Fruit fly (Drosophila melanogaster) whole organism, embryonic: ENCODE measurements around the gene Pep.
A peak's percentile ranks its signal among the peaks of the same experiment; 100 is the strongest.

Experiments
- Adf1 ChIP-seq: fragments of 200-800 bp; sonication (Bioruptor generic); IDR thresholded peaks from 2 replicates; pipeline ENCODE4 v1.3.6; 2022; ENCODE audit warnings: missing biosample characterization, missing genetic modification characterization
- Antp ChIP-seq: fragments of 200-800 bp; sonication (Bioruptor generic); optimal IDR thresholded peaks from 3 replicates; lab custom pipeline; 2016; ENCODE audit warnings: missing biosample characterization, missing genetic modification characterization
- Asciz ChIP-seq: fragments of 200-800 bp; sonication (Bioruptor generic); optimal IDR thresholded peaks from 2 replicates; lab custom pipeline; 2017; ENCODE audit warnings: missing biosample characterization, mild to moderate bottlenecking, missing genetic modification characterization, missing genetic modification reagents
- BtbVII ChIP-seq: fragments of 200-800 bp; sonication (Bioruptor generic); optimal IDR thresholded peaks from 3 replicates; lab custom pipeline; 2017; ENCODE audit warnings: missing biosample characterization, mild to moderate bottlenecking, missing genetic modification characterization
- Bteb2 ChIP-seq: fragments of 200-800 bp; sonication (Bioruptor generic); optimal IDR thresholded peaks from 2 replicates; lab custom pipeline; 2016; ENCODE audit warnings: missing biosample characterization, missing genetic modification characterization
- CG11504 ChIP-seq: fragments of 200-800 bp; sonication (Bioruptor generic); optimal IDR thresholded peaks from 3 replicates; lab custom pipeline; 2019; ENCODE audit warnings: missing biosample characterization, mild to moderate bottlenecking, missing genetic modification characterization, moderate library complexity
- CG13424 ChIP-seq: fragments of 200-800 bp; sonication (Bioruptor generic); optimal IDR thresholded peaks from 2 replicates; lab custom pipeline; 2019; ENCODE audit warnings: missing biosample characterization, mild to moderate bottlenecking, missing genetic modification characterization, moderate library complexity
- CG13894 ChIP-seq: fragments of 200-800 bp; sonication (Bioruptor generic); optimal IDR thresholded peaks from 3 replicates; lab custom pipeline; 2018; ENCODE audit warnings: missing biosample characterization, mild to moderate bottlenecking, missing genetic modification characterization, moderate library complexity
- CG15514 ChIP-seq: fragments of 200-800 bp; sonication (Bioruptor generic); optimal IDR thresholded peaks from 3 replicates; lab custom pipeline; 2017; ENCODE audit warnings: missing biosample characterization, missing genetic modification characterization, mild to moderate bottlenecking, moderate library complexity, missing genetic modification reagents
- CG16779 ChIP-seq: fragments of 200-800 bp; sonication (Bioruptor generic); IDR thresholded peaks from 2 replicates; pipeline ENCODE4 v1.3.6; 2022; ENCODE audit warnings: missing biosample characterization, missing genetic modification characterization
- CG18011 ChIP-seq: fragments of 200-800 bp; sonication (Bioruptor generic); optimal IDR thresholded peaks from 2 replicates; lab custom pipeline; 2017; ENCODE audit warnings: missing biosample characterization, missing genetic modification characterization, mild to moderate bottlenecking, moderate library complexity, missing genotype
- CG18599 ChIP-seq: fragments of 200-800 bp; sonication (Bioruptor generic); optimal IDR thresholded peaks from 3 replicates; lab custom pipeline; 2017; ENCODE audit warnings: missing biosample characterization, missing genetic modification characterization, mild to moderate bottlenecking, moderate library complexity, missing genetic modification reagents
- CG2199 ChIP-seq: fragments of 200-800 bp; sonication (Bioruptor generic); IDR thresholded peaks from 3 replicates; pipeline ENCODE4 v1.3.6; 2022; ENCODE audit warnings: missing biosample characterization, missing genetic modification characterization
- CG2678 ChIP-seq: fragments of 200-800 bp; sonication (Bioruptor generic); optimal IDR thresholded peaks from 3 replicates; lab custom pipeline; 2019; ENCODE audit warnings: missing biosample characterization, mild to moderate bottlenecking, missing genetic modification characterization, moderate library complexity
- CG3163 ChIP-seq: fragments of 200-800 bp; sonication (Bioruptor generic); optimal IDR thresholded peaks from 3 replicates; lab custom pipeline; 2016; ENCODE audit warnings: missing biosample characterization, missing genetic modification characterization
- CG3281 ChIP-seq: fragments of 200-800 bp; sonication (Bioruptor generic); optimal IDR thresholded peaks from 3 replicates; lab custom pipeline; 2017; ENCODE audit warnings: missing biosample characterization, mild to moderate bottlenecking, missing genetic modification characterization
- CG4328 ChIP-seq: fragments of 200-800 bp; sonication (Bioruptor generic); optimal IDR thresholded peaks from 3 replicates; lab custom pipeline; 2017; ENCODE audit warnings: missing biosample characterization, missing genetic modification reagents, missing genetic modification characterization
- CG43689 ChIP-seq: fragments of 200-800 bp; sonication (Bioruptor generic); IDR thresholded peaks from 2 replicates; pipeline ENCODE4 v1.3.6; 2022; ENCODE audit warnings: missing biosample characterization, missing genetic modification characterization
- CG5245 ChIP-seq: fragments of 200-800 bp; sonication (Bioruptor generic); optimal IDR thresholded peaks from 3 replicates; lab custom pipeline; 2016; ENCODE audit warnings: missing biosample characterization, missing genetic modification characterization
- CG7357 ChIP-seq: fragments of 200-800 bp; sonication (Bioruptor generic); IDR thresholded peaks from 3 replicates; pipeline ENCODE4 v1.3.6; 2022; ENCODE audit warnings: missing biosample characterization, missing genetic modification characterization
- CG7963 ChIP-seq: fragments of 200-800 bp; sonication (Bioruptor generic); IDR thresholded peaks from 3 replicates; pipeline ENCODE4 v1.3.6; 2022; ENCODE audit warnings: missing biosample characterization, missing genetic modification characterization; ENCODE audit not compliant: partially characterized antibody
- Deaf1 ChIP-seq: fragments of 200-800 bp; optimal IDR thresholded peaks from 3 replicates; lab custom pipeline; 2019; ENCODE audit warnings: missing biosample characterization, mild to moderate bottlenecking, missing genetic modification characterization, moderate library complexity
- ERR ChIP-seq: fragments of 200-800 bp; sonication (Bioruptor generic); optimal IDR thresholded peaks from 2 replicates; lab custom pipeline; 2016; ENCODE audit warnings: missing biosample characterization, missing genetic modification characterization
- Ets65A ChIP-seq: fragments of 200-800 bp; sonication (Bioruptor generic); peaks from one replicate; lab custom pipeline; 2016; ENCODE audit warnings: missing biosample characterization, missing genetic modification characterization
- Fer1 ChIP-seq: fragments of 200-800 bp; sonication (Bioruptor generic); optimal IDR thresholded peaks from 2 replicates; lab custom pipeline; 2017; ENCODE audit warnings: missing biosample characterization, mild to moderate bottlenecking, missing genetic modification characterization
- Hr3 ChIP-seq: fragments of 200-800 bp; sonication (Bioruptor generic); optimal IDR thresholded peaks from 3 replicates; lab custom pipeline; 2016; ENCODE audit warnings: missing biosample characterization, missing genetic modification characterization
- Jarid2 ChIP-seq: fragments of 200-800 bp; sonication (Bioruptor generic); optimal IDR thresholded peaks from 3 replicates; lab custom pipeline; 2017; ENCODE audit warnings: mild to moderate bottlenecking, missing biosample characterization, missing genetic modification reagents, missing genetic modification characterization
- MBD-R2 ChIP-seq: fragments of 200-800 bp; sonication (Bioruptor generic); IDR thresholded peaks from 2 replicates; pipeline ENCODE4 v1.3.6; 2022; ENCODE audit warnings: missing biosample characterization, missing genetic modification characterization
- Med ChIP-seq: fragments of 200-800 bp; sonication (Bioruptor generic); peaks from one replicate; lab custom pipeline; 2016; ENCODE audit warnings: missing biosample characterization, missing genetic modification characterization, mild to moderate bottlenecking, inconsistent platforms, moderate library complexity
- Rfx ChIP-seq: fragments of 200-800 bp; sonication (Bioruptor generic); IDR thresholded peaks from 2 replicates; pipeline ENCODE4 v1.3.6; 2022; ENCODE audit warnings: missing biosample characterization, missing genetic modification characterization
- abd-A ChIP-seq: fragments of 200-800 bp; sonication (Bioruptor generic); optimal IDR thresholded peaks from 3 replicates; lab custom pipeline; 2019; ENCODE audit warnings: missing biosample characterization, mild to moderate bottlenecking, missing genetic modification characterization, moderate library complexity
- az2 ChIP-seq: fragments of 200-800 bp; sonication (Bioruptor generic); optimal IDR thresholded peaks from 3 replicates; lab custom pipeline; 2016; ENCODE audit warnings: missing biosample characterization, missing genetic modification characterization
- caup ChIP-seq: fragments of 200-800 bp; sonication (Bioruptor generic); optimal IDR thresholded peaks from 3 replicates; lab custom pipeline; 2017; ENCODE audit warnings: missing biosample characterization, mild to moderate bottlenecking, missing genetic modification characterization, moderate library complexity; ENCODE audit not compliant: severe bottlenecking
- chinmo ChIP-seq: fragments of 200-800 bp; sonication (Bioruptor generic); IDR thresholded peaks from 4 replicates; pipeline ENCODE4 v1.3.6; 2022; ENCODE audit warnings: missing biosample characterization, missing genetic modification characterization; ENCODE audit not compliant: partially characterized antibody
- en ChIP-seq: fragments of 200-800 bp; sonication (Bioruptor generic); optimal IDR thresholded peaks from 2 replicates; lab custom pipeline; 2016; ENCODE audit warnings: missing biosample characterization, missing genetic modification characterization
- ewg ChIP-seq: fragments of 200-800 bp; sonication (Bioruptor generic); optimal IDR thresholded peaks from 3 replicates; lab custom pipeline; 2017; ENCODE audit warnings: mild to moderate bottlenecking, missing biosample characterization, missing genetic modification reagents, missing genetic modification characterization
- fd96Cb ChIP-seq: fragments of 200-800 bp; sonication (Bioruptor generic); optimal IDR thresholded peaks from 2 replicates; lab custom pipeline; 2018; ENCODE audit warnings: missing biosample characterization, mild to moderate bottlenecking, missing genetic modification characterization, moderate library complexity
- gce ChIP-seq: fragments of 200-800 bp; sonication (Bioruptor generic); IDR thresholded peaks from 3 replicates; pipeline ENCODE4 v1.3.6; 2022; ENCODE audit warnings: missing biosample characterization, missing genetic modification characterization
- gro ChIP-seq: fragments of 200-800 bp; sonication (Bioruptor generic); optimal IDR thresholded peaks from 2 replicates; lab custom pipeline; 2016; ENCODE audit warnings: missing biosample characterization, missing genetic modification characterization
- gsb-n ChIP-seq: fragments of 200-800 bp; sonication (Bioruptor generic); optimal IDR thresholded peaks from 3 replicates; lab custom pipeline; 2018; ENCODE audit warnings: missing biosample characterization, mild to moderate bottlenecking, missing genetic modification characterization
- ken ChIP-seq: fragments of 200-800 bp; sonication (Bioruptor generic); IDR thresholded peaks from 3 replicates; pipeline ENCODE4 v1.3.6; 2022; ENCODE audit warnings: missing biosample characterization, missing genetic modification characterization
- lab ChIP-seq: fragments of 200-800 bp; sonication (Bioruptor generic); optimal IDR thresholded peaks from 3 replicates; lab custom pipeline; 2017; ENCODE audit warnings: missing biosample characterization, missing genetic modification characterization, mild to moderate bottlenecking, moderate library complexity, missing genetic modification reagents
- mirr ChIP-seq: fragments of 200-800 bp; sonication (Bioruptor generic); optimal IDR thresholded peaks from 3 replicates; lab custom pipeline; 2018; ENCODE audit warnings: missing biosample characterization, mild to moderate bottlenecking, missing genetic modification characterization
- nau ChIP-seq: fragments of 200-800 bp; sonication (Bioruptor generic); optimal IDR thresholded peaks from 3 replicates; lab custom pipeline; 2017; ENCODE audit warnings: missing biosample characterization, mild to moderate bottlenecking, missing genetic modification characterization, missing genetic modification reagents
- scrt ChIP-seq: fragments of 200-800 bp; sonication (Bioruptor generic); optimal IDR thresholded peaks from 2 replicates; lab custom pipeline; 2018; ENCODE audit warnings: missing biosample characterization, mild to moderate bottlenecking, missing genetic modification characterization, moderate library complexity
- sens ChIP-seq: fragments of 200-800 bp; sonication (Bioruptor generic); peaks from one replicate; lab custom pipeline; 2016; ENCODE audit warnings: missing biosample characterization, missing genetic modification characterization
- tin ChIP-seq: fragments of 200-800 bp; sonication (Bioruptor generic); optimal IDR thresholded peaks from 3 replicates; lab custom pipeline; 2016; ENCODE audit warnings: missing biosample characterization, missing genetic modification characterization

The Pep gene

DNA sequence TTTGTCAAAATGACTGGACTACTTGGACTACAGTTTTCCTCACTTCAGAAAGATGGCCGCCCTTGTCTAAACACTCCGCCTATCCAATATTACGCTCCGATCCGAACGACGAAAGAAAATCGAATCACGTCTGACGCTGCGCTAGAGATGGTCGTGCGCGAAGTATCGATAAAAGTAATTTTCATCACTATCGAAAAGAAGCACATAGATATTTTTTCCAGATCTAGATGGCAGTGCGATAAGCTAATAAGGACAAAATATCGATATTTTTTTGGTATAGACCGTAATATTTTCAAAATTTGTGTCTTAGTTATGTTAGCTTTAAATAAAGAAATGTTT lies at the start of gene Pep (continued):
- TF ChIP-seq Hr3 (GFP tag; lab: Kevin White, UChicago): peak; percentile 13

DNA sequence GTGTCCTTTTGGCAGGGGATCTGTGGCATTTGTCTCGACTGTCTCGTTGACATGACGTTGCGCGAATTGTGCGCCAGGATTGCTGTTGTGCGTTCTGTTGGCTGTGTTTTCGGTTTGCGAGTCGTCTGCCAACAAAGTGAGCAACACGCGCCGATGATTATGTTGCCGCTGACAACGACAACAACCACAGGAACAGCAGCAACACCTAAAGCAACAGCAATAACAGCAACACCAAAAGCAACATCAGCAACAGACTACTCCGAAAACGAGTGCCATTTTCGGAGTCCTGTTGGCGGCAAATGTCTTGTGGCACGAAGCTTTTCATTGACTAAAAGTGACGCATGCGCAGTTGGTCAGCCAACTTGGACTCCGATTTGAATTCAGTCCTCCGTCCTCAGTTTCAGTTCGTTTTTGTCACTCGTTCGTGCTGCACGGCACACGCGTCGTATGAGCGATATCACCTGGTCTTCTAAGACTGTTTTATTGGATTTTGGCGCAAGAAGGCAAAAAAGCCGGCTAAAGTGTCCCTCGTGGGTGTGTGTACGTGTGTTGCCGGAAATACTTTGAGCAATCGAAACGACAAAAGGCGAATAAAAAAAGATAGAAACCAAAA lies 44.8 kb upstream of the Pep start, which contains the start of gene Ccn:
Gene Ccn, plus strand, starts transcription at position 437 of the 613 bp plus-strand sequence.
- peak; percentile 18 for TF ChIP-seq Jarid2 (GFP tag; lab: Kevin White, UChicago)
- peak; percentile 95 for TF ChIP-seq CG11504 (tag; lab: Kevin White, UChicago)
- no peak for TF ChIP-seq CG7963 (GFP tag; lab: Robert Waterston, UW)
- no peak for TF ChIP-seq en (GFP tag; lab: Kevin White, UChicago)
- TF ChIP-seq chinmo: 0 out of 4 replicates have a peak, but pooled peaks have one; percentile 11
- peak; percentile 83 for TF ChIP-seq Deaf1 (tag; lab: Kevin White, UChicago)
- no peak for TF ChIP-seq CG3163 (GFP tag; lab: Kevin White, UChicago)
- peak; percentile 56 for TF ChIP-seq abd-A
- TF ChIP-seq scrt: peak; percentile 12
- TF ChIP-seq CG13894 (tag; lab: Kevin White, UChicago): peak; percentile 32
- peak; percentile 53 for TF ChIP-seq ewg

DNA sequence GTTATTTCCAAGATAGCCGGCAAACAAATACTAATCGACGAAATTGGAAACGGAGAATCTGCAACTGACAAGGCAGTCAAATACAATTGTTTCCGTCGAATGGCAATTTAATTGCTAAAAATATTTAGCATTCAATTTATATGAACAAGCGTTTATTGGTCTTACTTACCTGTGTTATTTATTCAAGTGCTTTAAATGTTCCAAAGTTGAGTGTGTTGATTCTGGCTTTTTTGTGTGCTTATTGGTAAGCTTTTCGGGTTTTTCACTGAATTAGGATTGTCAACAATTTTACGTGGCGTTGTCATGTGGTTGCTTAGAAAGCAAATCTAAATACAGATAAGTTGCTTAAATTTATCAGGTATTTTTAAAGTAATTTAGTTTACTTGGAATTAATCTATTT lies 26.9 kb upstream of the Pep start:
- no peak for TF ChIP-seq tin (GFP tag; lab: Kevin White, UChicago)
- TF ChIP-seq CG15514 (GFP tag; lab: Kevin White, UChicago): peak; percentile 29
- TF ChIP-seq CG13424 (tag; lab: Kevin White, UChicago): no peak
- no peak for TF ChIP-seq nau
- TF ChIP-seq ERR: no peak
- TF ChIP-seq Med (GFP tag; lab: Kevin White, UChicago): peak; percentile 44
- TF ChIP-seq mirr: peak; percentile 1
- no peak for TF ChIP-seq CG4328 (GFP tag; lab: Kevin White, UChicago)
- TF ChIP-seq ken: no peak
- peak; percentile 70 for TF ChIP-seq CG18599 (GFP tag; lab: Kevin White, UChicago)
- TF ChIP-seq Fer1 (GFP tag; lab: Kevin White, UChicago): peak; percentile 55
- no peak for TF ChIP-seq Antp (GFP tag; lab: Kevin White, UChicago)
- no peak for TF ChIP-seq CG7357
- TF ChIP-seq fd96Cb (tag; lab: Kevin White, UChicago): no peak
- peak; percentile 32; the same call in 1 of the 2 replicates for TF ChIP-seq Rfx (GFP tag; lab: Robert Waterston, UW)
- TF ChIP-seq gce: no peak
- TF ChIP-seq CG43689: no peak
- TF ChIP-seq BtbVII (GFP tag; lab: Kevin White, UChicago): peak; percentile 45
- TF ChIP-seq lab (GFP tag; lab: Kevin White, UChicago): peak; percentile 67
- no peak for TF ChIP-seq Bteb2 (GFP tag; lab: Kevin White, UChicago)
- no peak for TF ChIP-seq CG18011 (GFP tag; lab: Kevin White, UChicago)
- no peak for TF ChIP-seq Adf1 (GFP tag; lab: Robert Waterston, UW)
- TF ChIP-seq CG2678 (tag; lab: Kevin White, UChicago): peak; percentile 4
- TF ChIP-seq caup (GFP tag; lab: Kevin White, UChicago): peak; percentile 39
- TF ChIP-seq CG3281 (GFP tag; lab: Kevin White, UChicago): peak; percentile 18
- no peak for TF ChIP-seq az2
- no peak for TF ChIP-seq Ets65A
- no peak for TF ChIP-seq CG2199 (GFP tag; lab: Robert Waterston, UW)
- no peak for TF ChIP-seq CG16779 (GFP tag; lab: Robert Waterston, UW)
- no peak for TF ChIP-seq sens
- TF ChIP-seq CG5245: no peak
- no peak for TF ChIP-seq gsb-n (tag; lab: Kevin White, UChicago)
- no peak for TF ChIP-seq gro (GFP tag; lab: Kevin White, UChicago)
- TF ChIP-seq MBD-R2 (GFP tag; lab: Robert Waterston, UW): no peak
- no peak for TF ChIP-seq Asciz (GFP tag; lab: Kevin White, UChicago)
